Fruit fly (Drosophila melanogaster) whole organism, embryonic: Measurements from ENCODE around the gene CG8312.

Experiments
- Bdp1 ChIP-seq: fragments of 200-800 bp; sonication (Bioruptor generic); optimal IDR thresholded peaks from 3 replicates; lab custom pipeline; 2016; ENCODE audit warnings: missing biosample characterization, missing genetic modification characterization
- BtbVII ChIP-seq: fragments of 200-800 bp; sonication (Bioruptor generic); optimal IDR thresholded peaks from 3 replicates; lab custom pipeline; 2017; ENCODE audit warnings: missing biosample characterization, mild to moderate bottlenecking, missing genetic modification characterization
- CG11504 ChIP-seq: fragments of 200-800 bp; sonication (Bioruptor generic); optimal IDR thresholded peaks from 3 replicates; lab custom pipeline; 2019; ENCODE audit warnings: missing biosample characterization, mild to moderate bottlenecking, missing genetic modification characterization, moderate library complexity
- CG11723 ChIP-seq: fragments of 200-800 bp; sonication (Bioruptor generic); optimal IDR thresholded peaks from 2 replicates; lab custom pipeline; 2017; ENCODE audit warnings: missing biosample characterization, mild to moderate bottlenecking, missing genetic modification characterization
- CG12299 ChIP-seq: fragments of 200-800 bp; sonication (Bioruptor generic); optimal IDR thresholded peaks from 2 replicates; lab custom pipeline; 2018; ENCODE audit warnings: missing biosample characterization, mild to moderate bottlenecking, missing genetic modification characterization
- CG12659 ChIP-seq: fragments of 200-800 bp; sonication (Bioruptor generic); optimal IDR thresholded peaks from 3 replicates; lab custom pipeline; 2017; ENCODE audit warnings: mild to moderate bottlenecking, missing biosample characterization, missing genetic modification reagents, missing genetic modification characterization
- CG13424 ChIP-seq: fragments of 200-800 bp; sonication (Bioruptor generic); optimal IDR thresholded peaks from 2 replicates; lab custom pipeline; 2019; ENCODE audit warnings: missing biosample characterization, mild to moderate bottlenecking, missing genetic modification characterization, moderate library complexity
- CG15073 ChIP-seq: fragments of 200-800 bp; sonication (Bioruptor generic); optimal IDR thresholded peaks from 2 replicates; lab custom pipeline; 2016; ENCODE audit warnings: missing biosample characterization, missing genetic modification characterization
- CG16813 ChIP-seq: fragments of 200-800 bp; sonication (Bioruptor generic); IDR thresholded peaks from 3 replicates; pipeline ENCODE4 v1.3.6; 2022; ENCODE audit warnings: missing biosample characterization, missing genetic modification characterization; ENCODE audit not compliant: partially characterized antibody
- CG16863 ChIP-seq: fragments of 200-800 bp; sonication (Bioruptor generic); optimal IDR thresholded peaks from 3 replicates; lab custom pipeline; 2016; ENCODE audit warnings: missing biosample characterization, missing genetic modification characterization
- CG17912 ChIP-seq: fragments of 200-800 bp; sonication (Bioruptor generic); optimal IDR thresholded peaks from 2 replicates; lab custom pipeline; 2018; ENCODE audit warnings: missing biosample characterization, mild to moderate bottlenecking, missing genetic modification characterization
- CG1792 ChIP-seq: fragments of 200-800 bp; sonication (Bioruptor generic); optimal IDR thresholded peaks from 2 replicates; lab custom pipeline; 2016; ENCODE audit warnings: missing biosample characterization, missing genetic modification characterization
- CG1832 ChIP-seq: fragments of 200-800 bp; sonication (Bioruptor generic); optimal IDR thresholded peaks from 2 replicates; lab custom pipeline; 2017; ENCODE audit warnings: missing biosample characterization, mild to moderate bottlenecking, missing genetic modification characterization, inconsistent platforms
- CG2129 ChIP-seq: fragments of 200-800 bp; sonication (Bioruptor generic); IDR thresholded peaks from 2 replicates; pipeline ENCODE4 v1.3.6; 2022; ENCODE audit warnings: missing biosample characterization, missing genetic modification characterization; ENCODE audit not compliant: partially characterized antibody
- CG3163 ChIP-seq: fragments of 200-800 bp; sonication (Bioruptor generic); optimal IDR thresholded peaks from 3 replicates; lab custom pipeline; 2016; ENCODE audit warnings: missing biosample characterization, missing genetic modification characterization
- CG32532 ChIP-seq: fragments of 200-800 bp; sonication (Bioruptor generic); IDR thresholded peaks from 2 replicates; pipeline ENCODE4 v1.3.6; 2022; ENCODE audit warnings: missing biosample characterization, missing genetic modification characterization
- CG32772 ChIP-seq: fragments of 200-800 bp; sonication (Bioruptor generic); IDR thresholded peaks from 2 replicates; pipeline ENCODE4 v1.3.6; 2022; ENCODE audit warnings: missing biosample characterization, missing genetic modification characterization
- CG3847 ChIP-seq: fragments of 200-800 bp; sonication (Bioruptor generic); IDR thresholded peaks from 2 replicates; pipeline ENCODE4 v1.3.6; 2022; ENCODE audit warnings: missing biosample characterization, missing genetic modification characterization
- CG4282 ChIP-seq: fragments of 200-800 bp; sonication (Bioruptor generic); optimal IDR thresholded peaks from 2 replicates; lab custom pipeline; 2016; ENCODE audit warnings: missing biosample characterization, missing genetic modification characterization
- CG4328 ChIP-seq: fragments of 200-800 bp; sonication (Bioruptor generic); optimal IDR thresholded peaks from 3 replicates; lab custom pipeline; 2017; ENCODE audit warnings: missing biosample characterization, missing genetic modification reagents, missing genetic modification characterization
- CG4854 ChIP-seq: fragments of 200-800 bp; sonication (Bioruptor generic); optimal IDR thresholded peaks from 2 replicates; lab custom pipeline; 2016; ENCODE audit warnings: missing biosample characterization, missing genetic modification characterization, inconsistent platforms
- CG6791 ChIP-seq: fragments of 200-800 bp; sonication (Bioruptor generic); IDR thresholded peaks from 3 replicates; pipeline ENCODE4 v1.3.6; 2022; ENCODE audit warnings: missing biosample characterization, missing genetic modification characterization; ENCODE audit not compliant: partially characterized antibody
- CG6854 ChIP-seq: fragments of 200-800 bp; sonication (Bioruptor generic); optimal IDR thresholded peaks from 3 replicates; lab custom pipeline; 2017; ENCODE audit warnings: missing biosample characterization, mild to moderate bottlenecking, missing genetic modification characterization
- CG7987 ChIP-seq: fragments of 200-800 bp; sonication (Bioruptor generic); optimal IDR thresholded peaks from 2 replicates; lab custom pipeline; 2018; ENCODE audit warnings: missing biosample characterization, mild to moderate bottlenecking, missing genetic modification characterization, moderate library complexity
- Dll ChIP-seq: fragments of 200-800 bp; sonication (Bioruptor generic); IDR thresholded peaks from 4 replicates; pipeline ENCODE4 v1.3.6; 2022; ENCODE audit warnings: missing biosample characterization, missing genetic modification characterization; ENCODE audit not compliant: partially characterized antibody
- HHEX ChIP-seq: fragments of 200-800 bp; sonication (Bioruptor generic); optimal IDR thresholded peaks from 3 replicates; lab custom pipeline; 2017; ENCODE audit warnings: missing biosample characterization, mild to moderate bottlenecking, missing genetic modification characterization, missing genetic modification reagents
- Lpt ChIP-seq: fragments of >200 bp; optimal IDR thresholded peaks from 2 replicates; lab custom pipeline; 2018; ENCODE audit warnings: missing biosample characterization, missing genetic modification characterization
- MTF-1 ChIP-seq: fragments of 200-800 bp; sonication (Bioruptor generic); optimal IDR thresholded peaks from 2 replicates; lab custom pipeline; 2018; ENCODE audit warnings: missing biosample characterization, mild to moderate bottlenecking, missing genetic modification characterization, borderline replicate concordance
- Opbp ChIP-seq: fragments of 200-800 bp; sonication (Bioruptor generic); IDR thresholded peaks from 3 replicates; pipeline ENCODE4 v1.3.6; 2022; ENCODE audit warnings: missing biosample characterization, missing genetic modification characterization; ENCODE audit not compliant: partially characterized antibody
- Stat92E ChIP-seq, 3 experiments: fragments of >200 bp in 2 of 3; fragments of 200-800 bp in 1 of 3; sonication (Bioruptor generic) in 1 of 3; optimal IDR thresholded peaks; 2 replicates each; lab custom pipeline; 2017 to 2019; ENCODE audit warnings: missing biosample characterization in 3 of 3, missing genetic modification characterization in 3 of 3, mild to moderate bottlenecking in 1 of 3, moderate library complexity in 1 of 3
- YL-1 ChIP-seq: fragments of 200-800 bp; sonication (Bioruptor generic); optimal IDR thresholded peaks from 3 replicates; lab custom pipeline; 2017; ENCODE audit warnings: missing biosample characterization, mild to moderate bottlenecking, missing genetic modification characterization
- aop ChIP-seq: fragments of 200-800 bp; sonication (Bioruptor generic); IDR thresholded peaks from 2 replicates; pipeline ENCODE4 v1.3.6; 2022; ENCODE audit warnings: missing biosample characterization, missing genetic modification characterization
- ash1 ChIP-seq: fragments of 200-800 bp; sonication (Bioruptor generic); optimal IDR thresholded peaks from 2 replicates; lab custom pipeline; 2018; ENCODE audit warnings: missing biosample characterization, mild to moderate bottlenecking, missing genetic modification characterization
- bowl ChIP-seq: fragments of 200-800 bp; sonication (Bioruptor generic); IDR thresholded peaks from 2 replicates; pipeline ENCODE4 v1.3.6; 2022; ENCODE audit warnings: missing biosample characterization, missing genetic modification characterization
- br ChIP-seq: fragments of >200 bp; optimal IDR thresholded peaks from 2 replicates; lab custom pipeline; 2017
- btn ChIP-seq: fragments of 200-800 bp; sonication (Bioruptor generic); optimal IDR thresholded peaks from 2 replicates; lab custom pipeline; 2016; ENCODE audit warnings: missing biosample characterization, missing genetic modification characterization
- en ChIP-seq: fragments of 200-800 bp; sonication (Bioruptor generic); optimal IDR thresholded peaks from 2 replicates; lab custom pipeline; 2016; ENCODE audit warnings: missing biosample characterization, missing genetic modification characterization
- gt ChIP-seq: fragments of 200-800 bp; sonication (Bioruptor generic); IDR thresholded peaks from 2 replicates; pipeline ENCODE4 v1.3.6; 2022; ENCODE audit warnings: missing biosample characterization, missing genetic modification characterization
- ken ChIP-seq: fragments of 200-800 bp; sonication (Bioruptor generic); IDR thresholded peaks from 3 replicates; pipeline ENCODE4 v1.3.6; 2022; ENCODE audit warnings: missing biosample characterization, missing genetic modification characterization
- lov ChIP-seq, 2 experiments: fragments of 200-800 bp in 1 of 2; fragments of >200 bp in 1 of 2; sonication (Bioruptor generic) in 1 of 2; IDR thresholded peaks in 1 of 2; optimal IDR thresholded peaks in 1 of 2; 2 replicates in 1 of 2; 3 replicates in 1 of 2; pipeline versions ENCODE4 v1.3.6 to Lab custom; 2017 to 2022; ENCODE audit warnings: missing biosample characterization in 1 of 2, missing genetic modification characterization in 1 of 2
- nmo ChIP-seq: fragments of 200-800 bp; sonication (Bioruptor generic); optimal IDR thresholded peaks from 2 replicates; lab custom pipeline; 2018; ENCODE audit warnings: missing biosample characterization, mild to moderate bottlenecking, missing genetic modification characterization, moderate library complexity
- oc ChIP-seq: fragments of 200-800 bp; sonication (Bioruptor generic); optimal IDR thresholded peaks from 2 replicates; lab custom pipeline; 2018; ENCODE audit warnings: missing biosample characterization, mild to moderate bottlenecking, missing genetic modification characterization, moderate library complexity
- pan ChIP-seq, 4 experiments: fragments of >200 bp in 3 of 4; fragments of 200-800 bp in 1 of 4; sonication (Bioruptor generic) in 1 of 4; optimal IDR thresholded peaks in 3 of 4; IDR thresholded peaks in 1 of 4; 2 replicates each; pipeline versions ENCODE4 v1.3.6 to Lab custom; 2017 to 2022; ENCODE audit warnings: missing biosample characterization in 2 of 4, missing genetic modification characterization in 2 of 4, mixed read lengths in 1 of 4
- pnt ChIP-seq: fragments of 200-800 bp; sonication (Bioruptor generic); optimal IDR thresholded peaks from 3 replicates; lab custom pipeline; 2016; ENCODE audit warnings: missing biosample characterization, missing genetic modification characterization
- schlank ChIP-seq: fragments of 200-800 bp; sonication (Bioruptor generic); optimal IDR thresholded peaks from 2 replicates; lab custom pipeline; 2018; ENCODE audit warnings: missing biosample characterization, mild to moderate bottlenecking, missing genetic modification characterization
- tna ChIP-seq: fragments of 200-800 bp; sonication (Bioruptor generic); IDR thresholded peaks from 2 replicates; pipeline ENCODE4 v1.3.6; 2022; ENCODE audit warnings: missing biosample characterization, missing genetic modification characterization; ENCODE audit not compliant: partially characterized antibody
- vvl ChIP-seq: fragments of 200-800 bp; sonication (Bioruptor generic); IDR thresholded peaks from 2 replicates; pipeline ENCODE4 v1.3.6; 2022; ENCODE audit warnings: missing biosample characterization, missing genetic modification characterization
- zfh2 ChIP-seq: fragments of 200-800 bp; sonication (Bioruptor generic); optimal IDR thresholded peaks from 2 replicates; lab custom pipeline; 2016; ENCODE audit warnings: missing biosample characterization, missing genetic modification characterization

The CG8312 gene

DNA sequence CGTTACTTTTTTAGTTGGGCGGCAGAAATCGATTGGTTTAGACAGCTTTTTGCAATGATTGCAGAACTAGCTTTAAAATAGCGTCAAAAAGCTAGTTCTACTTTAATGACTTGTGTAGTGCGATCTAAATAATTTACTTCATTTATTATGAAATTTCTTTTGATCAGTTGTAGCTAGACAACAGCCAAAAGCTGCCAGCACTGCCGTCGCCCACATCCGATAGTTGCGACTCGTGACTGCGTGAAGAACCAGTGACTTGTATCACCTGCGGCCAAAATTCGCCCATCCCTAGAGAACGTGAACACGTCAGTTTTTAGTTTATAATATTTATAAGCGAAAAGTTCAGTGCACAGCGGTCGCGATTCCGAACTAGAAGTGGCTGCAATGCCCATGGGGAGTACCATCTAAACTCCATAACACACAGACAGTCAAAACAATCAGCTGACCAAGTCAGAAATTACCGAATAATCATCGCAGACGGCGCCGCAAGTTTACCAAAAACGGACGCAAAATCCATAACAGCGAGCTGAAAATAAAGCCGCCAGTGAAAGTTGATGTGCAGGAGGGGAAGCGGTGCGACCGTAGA, 4.4 kb upstream of the CG8312 start, which contains the start of gene P58IPK (continued):
- TF ChIP-seq Lpt (GFP tag; lab: Kevin White, UChicago) (no peak), ken (GFP tag; lab: Robert Waterston, UW) (peak; percentile 78), HHEX (GFP tag; lab: Kevin White, UChicago) (peak; percentile 37), schlank (tag; lab: Kevin White, UChicago) (peak; percentile 25), en (GFP tag; lab: Kevin White, UChicago) (peak; percentile 14), pan (optimal IDR thresholded peaks at IDR 0.05; lab: Kevin White, UChicago) (no peak), pan (GFP tag; optimal IDR thresholded peaks at IDR 0.05 in 1 of 2, IDR thresholded peaks at IDR 0.05 in 1 of 2) (peak in 1 of 2 experiments; percentile 44), CG16863 (GFP tag; lab: Kevin White, UChicago) (peak; percentile 45), lov (optimal IDR thresholded peaks at IDR 0.05; lab: Kevin White, UChicago) (no peak), lov (GFP tag; IDR thresholded peaks at IDR 0.05; lab: Robert Waterston, UW) (0 out of 3 replicates have a peak, but pooled peaks have one; percentile 37), Bdp1 (peak; percentile 69), CG3163 (GFP tag; lab: Kevin White, UChicago) (peak; percentile 58), vvl (GFP tag; lab: Robert Waterston, UW) (peak; percentile 81), CG7987 (GFP tag; lab: Kevin White, UChicago) (peak; percentile 67), Opbp (GFP tag; lab: Robert Waterston, UW) (peak; percentile 96), oc (tag; lab: Kevin White, UChicago) (no peak), nmo (peak; percentile 78), zfh2 (GFP tag; lab: Kevin White, UChicago) (peak; percentile 80), CG12659 (GFP tag; lab: Kevin White, UChicago) (peak; percentile 83), CG15073 (GFP tag; lab: Kevin White, UChicago) (no peak), Stat92E (GFP tag; optimal IDR thresholded peaks at IDR 0.05; lab: Kevin White, UChicago) (no peak), CG11723 (peak; percentile 37), CG13424 (tag; lab: Kevin White, UChicago) (peak; percentile 62), btn (GFP tag; lab: Kevin White, UChicago) (no peak), tna (GFP tag; lab: Robert Waterston, UW) (peak; percentile 88), CG1792 (GFP tag; lab: Kevin White, UChicago) (peak; percentile 53), gt (GFP tag; lab: Robert Waterston, UW) (no peak), CG12299 (tag; lab: Kevin White, UChicago) (peak; percentile 26), CG16813 (GFP tag; lab: Robert Waterston, UW) (peak; percentile 97), CG6854 (no peak), CG4328 (no peak), YL-1 (peak; percentile 73), CG1832 (GFP tag; lab: Kevin White, UChicago) (no peak), CG4854 (GFP tag; lab: Kevin White, UChicago) (peak; percentile 33), Dll (GFP tag; lab: Robert Waterston, UW) (peak; percentile 94), CG2129 (peak; percentile 83), CG11504 (tag; lab: Kevin White, UChicago) (no peak), CG32532 (GFP tag; lab: Robert Waterston, UW) (peak; percentile 76), MTF-1 (GFP tag; lab: Kevin White, UChicago) (peak; percentile 1), br (lab: Kevin White, UChicago) (no peak), CG3847 (GFP tag; lab: Robert Waterston, UW) (peak; percentile 77), CG32772 (0 out of 2 replicates have a peak, but pooled peaks have one; percentile 13), pnt (GFP tag; lab: Kevin White, UChicago) (peak; percentile 54), bowl (no peak), CG6791 (GFP tag; lab: Robert Waterston, UW) (peak; percentile 96), CG17912 (GFP tag; lab: Kevin White, UChicago) (no peak), BtbVII (GFP tag; lab: Kevin White, UChicago) (no peak), ash1 (GFP tag; lab: Kevin White, UChicago) (peak; percentile 40), aop (no peak), CG4282 (GFP tag; lab: Kevin White, UChicago) (peak; percentile 0)
